Worm (Caenorhabditis elegans) whole organism, L2 larva: ENCODE data around the gene nhr-196.

ENCODE experiments used
- aly-2 ChIP-seq: fragments of 150-350 bp; optimal IDR thresholded peaks from 2 replicates; lab custom pipeline; 2014; ENCODE audit warnings: missing biosample characterization, missing genetic modification characterization
- ama-1 ChIP-seq: fragments of 150-350 bp; optimal IDR thresholded peaks from 2 replicates; lab custom pipeline; 2018; ENCODE audit warnings: inconsistent platforms
- blmp-1 ChIP-seq: sonication (generic microtip); optimal IDR thresholded peaks from 2 replicates; lab custom pipeline; 2017; ENCODE audit warnings: missing genetic modification characterization, mild to moderate bottlenecking, missing compliant biosample characterization, antibody characterized with exemption, moderate library complexity; ENCODE audit not compliant: insufficient read depth
- nhr-12 ChIP-seq: fragments of 150-350 bp; optimal IDR thresholded peaks from 2 replicates; lab custom pipeline; 2014; ENCODE audit warnings: missing biosample characterization, missing genetic modification characterization
- zag-1 ChIP-seq: fragments of 150-350 bp; optimal IDR thresholded peaks from 2 replicates; lab custom pipeline; 2014; ENCODE audit warnings: missing biosample characterization, missing genetic modification characterization

DNA sequence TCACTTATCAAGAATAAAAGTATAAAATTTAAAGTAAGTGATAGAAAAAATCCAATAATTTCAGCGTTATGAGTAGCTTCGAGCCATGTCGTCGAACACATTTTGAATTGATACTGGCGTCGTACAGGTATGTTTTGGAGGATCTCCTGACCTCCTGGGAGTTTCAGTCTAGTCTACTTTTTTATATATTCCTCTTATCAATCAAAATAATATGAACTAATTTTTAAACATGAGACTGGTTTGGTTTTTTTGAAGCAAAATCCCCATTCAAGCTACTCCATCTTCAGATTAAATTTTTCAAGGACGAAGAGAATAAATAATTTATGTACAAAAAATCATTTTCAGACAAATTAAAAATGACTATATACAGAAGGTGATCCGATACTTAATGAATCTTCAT is 26.4 kb downstream of the nhr-196 start, which contains the start of gene str-101:
- TF ChIP-seq ama-1 (lab: Kevin White, UChicago): no peak
- TF ChIP-seq aly-2: no peak
- no peak for TF ChIP-seq nhr-12
- no peak for TF ChIP-seq zag-1 (tag; lab: Kevin White, UChicago)
- no peak for TF ChIP-seq blmp-1
